Fruit fly (Drosophila melanogaster) whole organism, wandering third instar larva: ENCODE measurements around the gene Nup98-96.

ENCODE experiments used
- Abd-B ChIP-seq: fragments of >200 bp; optimal IDR thresholded peaks from 2 replicates; lab custom pipeline; 2017; ENCODE audit warnings: missing biosample characterization, missing genetic modification characterization
- GATAd ChIP-seq: sonication (Bioruptor generic); optimal IDR thresholded peaks from 2 replicates; lab custom pipeline; 2016; ENCODE audit warnings: missing biosample characterization, missing genetic modification characterization
- Jra ChIP-seq: sonication (Bioruptor generic); optimal IDR thresholded peaks from 2 replicates; lab custom pipeline; 2016; ENCODE audit warnings: missing biosample characterization, missing genetic modification characterization
- brk ChIP-seq: fragments of 200-800 bp; sonication (Bioruptor generic); optimal IDR thresholded peaks from 2 replicates; lab custom pipeline; 2016; ENCODE audit warnings: missing biosample characterization, mild to moderate bottlenecking, missing genetic modification characterization
- psq ChIP-seq: fragments of 200-800 bp; sonication (Bioruptor generic); optimal IDR thresholded peaks from 3 replicates; lab custom pipeline; 2017; ENCODE audit warnings: missing biosample characterization, mild to moderate bottlenecking, missing genetic modification characterization, moderate library complexity
- sage ChIP-seq: fragments of 200-800 bp; sonication (Bioruptor generic); optimal IDR thresholded peaks from 2 replicates; lab custom pipeline; 2016; ENCODE audit warnings: missing biosample characterization, mild to moderate bottlenecking, missing genetic modification characterization
- usp ChIP-seq: fragments of >200 bp; optimal IDR thresholded peaks from 2 replicates; lab custom pipeline; 2017; ENCODE audit warnings: missing biosample characterization, missing genetic modification characterization

dm6 chr3R:23787632-23787960, 6.2 kb upstream of the Nup98-96 start:
- TF ChIP-seq GATAd (GFP tag; lab: Kevin White, UChicago) (no peak), sage (GFP tag; lab: Kevin White, UChicago) (no peak), usp (no peak), brk (GFP tag; lab: Kevin White, UChicago) (no peak), Jra (GFP tag; lab: Kevin White, UChicago) (no peak), Abd-B (GFP tag; lab: Kevin White, UChicago) (no peak), psq (GFP tag; lab: Kevin White, UChicago) (no peak)
